Worm (Caenorhabditis elegans) whole organism, L1 larva: ENCODE results near the gene W09H1.4.

Source experiments
- C04F5.9 ChIP-seq: sonication (generic microtip); optimal IDR thresholded peaks from 2 replicates; lab custom pipeline; 2016; ENCODE audit warnings: missing genetic modification characterization, missing compliant biosample characterization
- C16A3.4 ChIP-seq: fragments of 150-350 bp; optimal IDR thresholded peaks from 2 replicates; lab custom pipeline; 2014; ENCODE audit warnings: missing biosample characterization, missing genetic modification characterization
- alr-1 ChIP-seq: fragments of 200-800 bp; sonication (Bioruptor generic); optimal IDR thresholded peaks from 2 replicates; lab custom pipeline; 2018; ENCODE audit warnings: borderline replicate concordance, mild to moderate bottlenecking, missing genetic modification characterization, missing compliant biosample characterization
- aly-2 ChIP-seq: fragments of 150-350 bp; optimal IDR thresholded peaks from 2 replicates; lab custom pipeline; 2014; ENCODE audit warnings: missing biosample characterization, missing genetic modification characterization
- ama-1 ChIP-seq: fragments of 150-350 bp; optimal IDR thresholded peaks from 2 replicates; lab custom pipeline; 2014
- blmp-1 ChIP-seq: fragments of 150-350 bp; optimal IDR thresholded peaks from 2 replicates; lab custom pipeline; 2014; ENCODE audit warnings: missing biosample characterization, missing genetic modification characterization
- ceh-82 ChIP-seq, 3 experiments: fragments of 150-350 bp in 1 of 3; sonication (generic microtip) in 2 of 3; optimal IDR thresholded peaks; 2 replicates each; lab custom pipeline; 2014 to 2017; ENCODE audit warnings: missing biosample characterization in 3 of 3, missing genetic modification characterization in 3 of 3
- ces-1 ChIP-seq: fragments of 150-350 bp; optimal IDR thresholded peaks from 2 replicates; lab custom pipeline; 2014; ENCODE audit warnings: missing biosample characterization, missing genetic modification reagents, missing genetic modification characterization
- dpl-1 ChIP-seq, 3 experiments: fragments of 150-350 bp in 2 of 3; sonication (generic microtip) in 1 of 3; optimal IDR thresholded peaks; 2 replicates each; lab custom pipeline; 2014 to 2017; ENCODE audit warnings: missing biosample characterization in 3 of 3, missing genetic modification characterization in 3 of 3, missing genetic modification reagents in 3 of 3
- efl-1 ChIP-seq, 4 experiments: fragments of 150-350 bp; optimal IDR thresholded peaks in 3 of 4; peaks in 1 of 4; 1 replicate in 1 of 4; 2 replicates in 3 of 4; lab custom pipeline; 2014; ENCODE audit warnings: missing biosample characterization in 2 of 4, missing genetic modification characterization in 2 of 4, missing genetic modification reagents in 2 of 4
- efl-3 ChIP-seq: fragments of 200-800 bp; sonication (Bioruptor generic); optimal IDR thresholded peaks from 2 replicates; lab custom pipeline; 2018; ENCODE audit warnings: mild to moderate bottlenecking, missing genetic modification characterization, missing compliant biosample characterization
- egl-27 ChIP-seq, 2 experiments: fragments of 150-350 bp in 1 of 2; sonication (generic microtip); optimal IDR thresholded peaks; 3 replicates each; lab custom pipeline; 2017 to 2018; ENCODE audit warnings: missing biosample characterization in 2 of 2, missing genetic modification characterization in 2 of 2, missing genetic modification reagents in 2 of 2
- elt-2 ChIP-seq: sonication (generic microtip); optimal IDR thresholded peaks from 2 replicates; lab custom pipeline; 2016; ENCODE audit warnings: missing genetic modification characterization, mild to moderate bottlenecking, inconsistent platforms, missing compliant biosample characterization, missing genetic modification reagents
- ets-5 ChIP-seq: fragments of 200-800 bp; sonication (Bioruptor generic); IDR thresholded peaks from 2 replicates; pipeline ENCODE4 v1.3.6; 2022; ENCODE audit warnings: missing genetic modification characterization, missing compliant biosample characterization
- fkh-8 ChIP-seq: sonication (generic microtip); optimal IDR thresholded peaks from 2 replicates; lab custom pipeline; 2016; ENCODE audit warnings: mild to moderate bottlenecking, missing genetic modification characterization, missing compliant biosample characterization
- fos-1 ChIP-seq: fragments of 150-350 bp; optimal IDR thresholded peaks from 2 replicates; lab custom pipeline; 2014; ENCODE audit warnings: missing biosample characterization, missing genetic modification characterization
- hlh-4 ChIP-seq: sonication (generic microtip); optimal IDR thresholded peaks from 2 replicates; lab custom pipeline; 2016; ENCODE audit warnings: mild to moderate bottlenecking, missing genetic modification characterization, missing compliant biosample characterization
- irx-1 ChIP-seq: sonication (generic microtip); optimal IDR thresholded peaks from 2 replicates; lab custom pipeline; 2016; ENCODE audit warnings: missing genetic modification characterization, missing compliant biosample characterization
- jun-1 ChIP-seq: fragments of 150-350 bp; optimal IDR thresholded peaks from 2 replicates; lab custom pipeline; 2014; ENCODE audit warnings: missing biosample characterization, missing genetic modification reagents, missing genetic modification characterization
- lin-35 ChIP-seq, 2 experiments: fragments of 150-350 bp; optimal IDR thresholded peaks; 2 replicates each; lab custom pipeline; 2014; ENCODE audit warnings: missing biosample characterization in 2 of 2, missing genetic modification characterization in 2 of 2, missing genetic modification reagents in 2 of 2
- lin-39 ChIP-seq: fragments of 150-350 bp; optimal IDR thresholded peaks from 2 replicates; lab custom pipeline; 2014; ENCODE audit warnings: missing biosample characterization, missing genetic modification reagents, missing genetic modification characterization
- lir-3 ChIP-seq: sonication (generic microtip); optimal IDR thresholded peaks from 2 replicates; lab custom pipeline; 2016; ENCODE audit warnings: mild to moderate bottlenecking, missing genetic modification characterization, moderate library complexity, missing compliant biosample characterization; ENCODE audit not compliant: poor library complexity
- lsy-2 ChIP-seq, 2 experiments: fragments of 150-350 bp; optimal IDR thresholded peaks; 2 replicates each; lab custom pipeline; 2014; ENCODE audit warnings: missing biosample characterization in 2 of 2, missing genetic modification characterization in 2 of 2
- mab-9 ChIP-seq: fragments of 200-800 bp; sonication (Bioruptor generic); IDR thresholded peaks from 2 replicates; pipeline ENCODE4 v1.3.6; 2022; ENCODE audit warnings: missing genetic modification reagents, missing genetic modification characterization, missing compliant biosample characterization
- mdl-1 ChIP-seq, 2 experiments: fragments of 150-350 bp; optimal IDR thresholded peaks; 2 replicates each; lab custom pipeline; 2014 to 2017; ENCODE audit warnings: missing biosample characterization in 2 of 2, missing genetic modification characterization in 2 of 2, inconsistent platforms in 1 of 2
- mep-1 ChIP-seq: fragments of 150-350 bp; optimal IDR thresholded peaks from 2 replicates; lab custom pipeline; 2014; ENCODE audit warnings: missing biosample characterization, missing genetic modification characterization
- nhr-11 ChIP-seq: fragments of 150-350 bp; optimal IDR thresholded peaks from 2 replicates; lab custom pipeline; 2014; ENCODE audit warnings: missing biosample characterization, missing genetic modification characterization
- nhr-12 ChIP-seq: sonication (generic microtip); optimal IDR thresholded peaks from 2 replicates; lab custom pipeline; 2017; ENCODE audit warnings: missing biosample characterization, missing genetic modification characterization
- nhr-20 ChIP-seq: sonication (generic microtip); optimal IDR thresholded peaks from 2 replicates; lab custom pipeline; 2016; ENCODE audit warnings: mild to moderate bottlenecking, missing genetic modification characterization, missing compliant biosample characterization
- nhr-71 ChIP-seq: sonication (generic microtip); optimal IDR thresholded peaks from 2 replicates; lab custom pipeline; 2016; ENCODE audit warnings: mild to moderate bottlenecking, missing genetic modification characterization, moderate library complexity, missing compliant biosample characterization
- nhr-90 ChIP-seq: sonication (generic microtip); optimal IDR thresholded peaks from 2 replicates; lab custom pipeline; 2016; ENCODE audit warnings: mild to moderate bottlenecking, missing genetic modification characterization, missing compliant biosample characterization; ENCODE audit not compliant: poor library complexity
- rnt-1 ChIP-seq: sonication (generic microtip); optimal IDR thresholded peaks from 2 replicates; lab custom pipeline; 2016; ENCODE audit warnings: mild to moderate bottlenecking, missing genetic modification characterization, moderate library complexity, missing compliant biosample characterization
- sup-37 ChIP-seq: fragments of 200-800 bp; sonication (Bioruptor generic); optimal IDR thresholded peaks from 2 replicates; lab custom pipeline; 2018; ENCODE audit warnings: mild to moderate bottlenecking, missing genetic modification characterization, missing compliant biosample characterization
- tbx-2 ChIP-seq: sonication (generic microtip); optimal IDR thresholded peaks from 2 replicates; lab custom pipeline; 2016; ENCODE audit warnings: missing genetic modification characterization, missing compliant biosample characterization
- unc-30 ChIP-seq: sonication (generic microtip); optimal IDR thresholded peaks from 2 replicates; lab custom pipeline; 2017; ENCODE audit warnings: missing biosample characterization, missing genetic modification characterization
- unc-62 ChIP-seq: fragments of 150-350 bp; optimal IDR thresholded peaks from 2 replicates; lab custom pipeline; 2014; ENCODE audit warnings: missing biosample characterization, missing genetic modification reagents, missing genetic modification characterization
- unc-98 ChIP-seq: fragments of 200-800 bp; sonication (Bioruptor generic); IDR thresholded peaks from 2 replicates; pipeline ENCODE4 v1.3.6; 2022; ENCODE audit warnings: missing genetic modification characterization, missing compliant biosample characterization
- zag-1 ChIP-seq: fragments of 150-350 bp; optimal IDR thresholded peaks from 2 replicates; lab custom pipeline; 2014; ENCODE audit warnings: missing biosample characterization, missing genetic modification characterization
- zip-4 ChIP-seq: fragments of 200-800 bp; sonication (Bioruptor generic); optimal IDR thresholded peaks from 2 replicates; lab custom pipeline; 2018; ENCODE audit warnings: mild to moderate bottlenecking, missing genetic modification characterization, moderate library complexity, missing compliant biosample characterization

The W09H1.4 gene

DNA sequence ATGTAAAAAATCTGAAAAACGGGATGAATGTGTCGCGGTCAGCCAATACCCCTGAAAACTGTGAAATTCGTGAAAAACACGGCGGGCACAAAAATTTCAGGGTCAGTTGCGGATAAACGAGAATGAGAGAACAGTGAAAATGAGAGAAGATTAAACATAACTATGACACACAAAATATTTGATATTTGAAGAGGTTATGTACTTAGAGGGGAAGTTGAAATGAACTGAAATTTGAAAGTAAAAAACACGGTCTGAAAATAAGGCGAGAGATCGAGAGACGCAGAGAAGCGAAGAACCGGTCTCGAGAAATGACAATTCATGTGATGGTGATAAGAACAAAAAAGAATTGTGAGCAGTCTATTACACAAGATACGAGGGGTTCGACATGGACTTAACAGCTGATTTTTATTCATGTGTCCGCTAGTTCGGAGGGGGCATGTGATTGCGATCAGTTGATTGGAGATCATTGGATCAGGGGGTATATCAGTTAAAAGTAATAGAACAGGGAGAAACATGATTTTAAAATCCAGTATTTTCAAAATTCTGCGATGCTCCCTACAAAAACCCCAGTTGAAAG is 17.6 kb upstream of the W09H1.4 start, which contains the start of gene moe-3:
TSS of gene moe-3 (minus strand) at position 51 of the 577 bp plus-strand sequence.
- no peak for TF ChIP-seq hlh-4
- no peak for TF ChIP-seq efl-1 (optimal IDR thresholded peaks at IDR 0.05; lab: Kevin White, UChicago)
- TF ChIP-seq efl-1 (GFP tag; optimal IDR thresholded peaks at IDR 0.05 in 1 of 2; lab: Kevin White, UChicago) = peak in 1 of 2 experiments; percentile 57
- peak; percentile 22 for TF ChIP-seq elt-2 (tag; lab: Kevin White, UChicago)
- TF ChIP-seq jun-1 (tag; lab: Kevin White, UChicago) = no peak
- peak; percentile 30 for TF ChIP-seq nhr-20 (tag; lab: Kevin White, UChicago)
- TF ChIP-seq lin-35 (GFP tag; optimal IDR thresholded peaks at IDR 0.05; lab: Kevin White, UChicago) = peak in 1 of 2 experiments; percentile 61
- peak in 1 of 3 experiments; percentile 17 for TF ChIP-seq dpl-1 (GFP tag; optimal IDR thresholded peaks at IDR 0.05; lab: Kevin White, UChicago)

- TF ChIP-seq unc-62 (GFP tag; lab: Kevin White, UChicago) (no peak), alr-1 (tag; lab: Kevin White, UChicago) (no peak), egl-27 (tag; optimal IDR thresholded peaks at IDR 0.05; lab: Kevin White, UChicago) (no peak), efl-1 (optimal IDR thresholded peaks at IDR 0.05; lab: Kevin White, UChicago) (no peak), efl-1 (GFP tag; optimal IDR thresholded peaks at IDR 0.05 in 1 of 2; lab: Kevin White, UChicago) (peak in 1 of 2 experiments; percentile 71), lsy-2 (tag; optimal IDR thresholded peaks at IDR 0.05; lab: Kevin White, UChicago) (no peak), sup-37 (no peak), dpl-1 (GFP tag; optimal IDR thresholded peaks at IDR 0.05; lab: Kevin White, UChicago) (no peak), ces-1 (GFP tag; lab: Kevin White, UChicago) (no peak), C16A3.4 (tag; lab: Kevin White, UChicago) (no peak), aly-2 (tag; lab: Kevin White, UChicago) (no peak), nhr-11 (tag; lab: Kevin White, UChicago) (no peak), mab-9 (GFP tag; lab: Robert Waterston, UW) (no peak), blmp-1 (tag; lab: Kevin White, UChicago) (peak; percentile 98), ceh-82 (tag; optimal IDR thresholded peaks at IDR 0.05; lab: Kevin White, UChicago) (no peak), lir-3 (tag; lab: Kevin White, UChicago) (no peak)
- TF ChIP-seq, all 84 proteins: peak for 2
Measured at ce11 chrII:13167493-13167892, 15.8 kb upstream of the W09H1.4 start.

DNA sequence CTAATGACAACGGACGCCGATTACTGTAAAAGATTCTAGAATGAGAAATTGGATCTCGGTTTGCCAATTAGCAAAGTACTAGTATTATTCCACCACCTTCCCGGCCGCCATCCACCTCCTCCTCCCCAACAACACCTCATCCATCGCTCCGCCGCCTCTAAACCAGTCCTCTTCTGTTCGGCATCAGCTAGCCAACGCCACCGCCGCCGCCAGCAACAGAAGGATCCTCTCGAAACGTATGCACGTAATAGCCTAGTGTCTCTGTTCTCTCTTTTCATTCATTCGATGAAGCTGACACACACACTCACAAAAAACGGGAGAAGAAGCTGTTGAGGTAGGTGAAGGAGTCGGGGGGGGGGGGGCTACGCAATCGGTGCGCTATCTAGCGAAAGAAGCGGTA is 12.6 kb upstream of the W09H1.4 start:
- peak; percentile 10 for TF ChIP-seq blmp-1 (tag; lab: Kevin White, UChicago)
- TF ChIP-seq ceh-82 (tag; optimal IDR thresholded peaks at IDR 0.05; lab: Kevin White, UChicago) = no peak
- TF ChIP-seq C04F5.9 (tag; lab: Kevin White, UChicago) = no peak
- TF ChIP-seq lin-35 (GFP tag; optimal IDR thresholded peaks at IDR 0.05; lab: Kevin White, UChicago) = no peak
- TF ChIP-seq zip-4 (GFP tag; lab: Kevin White, UChicago) = no peak
- TF ChIP-seq nhr-11 (tag; lab: Kevin White, UChicago) = no peak

DNA sequence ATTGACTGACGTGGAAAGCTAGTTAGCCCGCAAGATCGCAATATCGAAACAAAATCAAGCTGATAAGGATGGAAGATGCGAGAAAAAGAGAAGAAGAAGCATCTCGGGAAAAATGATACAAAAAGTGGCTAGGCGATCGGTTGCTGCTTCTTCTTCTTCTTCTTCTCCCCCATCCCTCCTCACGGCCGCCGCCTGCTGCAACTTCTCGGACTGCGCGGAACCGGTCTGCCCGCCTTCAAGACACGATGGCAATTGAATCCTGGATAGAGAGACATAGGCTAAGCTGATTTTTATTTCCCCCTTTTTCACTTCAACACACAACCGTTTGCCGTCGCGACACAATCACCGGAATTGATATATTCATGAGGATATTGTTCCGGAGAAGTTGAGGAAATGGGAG is 8.9 kb upstream of the W09H1.4 start:
- TF ChIP-seq blmp-1 (tag; lab: Kevin White, UChicago) (peak; percentile 25), C04F5.9 (tag; lab: Kevin White, UChicago) (no peak), mep-1 (tag; lab: Kevin White, UChicago) (no peak), unc-98 (GFP tag; lab: Robert Waterston, UW) (no peak)

ce11 chrII:13181465-13181864 is 1.9 kb upstream of the W09H1.4 start, which contains the start of gene W09H1.1:
W09H1.1 (minus strand) TSS chrII:13181565.
- TF ChIP-seq fkh-8 (tag; lab: Kevin White, UChicago) (peak; percentile 25), nhr-71 (tag; lab: Kevin White, UChicago) (no peak), zag-1 (tag; lab: Kevin White, UChicago) (no peak)
- TF ChIP-seq, all 84 proteins: peak for 1

DNA sequence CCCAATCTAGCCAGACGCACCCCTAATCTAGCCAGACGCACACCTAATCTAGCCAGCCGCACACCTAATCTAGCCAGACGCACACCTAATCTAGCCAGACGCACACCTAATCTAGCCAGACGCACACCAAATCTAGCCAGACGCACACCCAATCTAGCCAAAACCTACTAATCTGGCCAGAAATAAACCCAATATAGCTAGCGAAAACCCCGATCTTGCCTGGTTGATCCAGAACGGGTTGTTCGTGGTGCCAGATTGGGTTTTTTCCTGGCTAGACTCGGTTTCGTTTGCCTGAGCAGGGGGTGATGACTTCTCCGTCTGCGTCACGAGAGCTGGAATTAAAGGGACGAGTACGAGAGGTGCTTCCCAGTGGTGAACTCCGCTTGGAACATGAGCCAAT is 801 bp downstream of the W09H1.4 start, which contains the start of gene W09H1.3:
TSS of gene W09H1.3 (plus strand) at position 301 of the 400 bp plus-strand sequence.
- TF ChIP-seq aly-2 (tag; lab: Kevin White, UChicago) (no peak), ets-5 (GFP tag; lab: Robert Waterston, UW) (no peak), hlh-4 (no peak), fos-1 (no peak), ama-1 (no peak), tbx-2 (no peak), lsy-2 (tag; optimal IDR thresholded peaks at IDR 0.05; lab: Kevin White, UChicago) (no peak), lir-3 (tag; lab: Kevin White, UChicago) (no peak), nhr-90 (tag; lab: Kevin White, UChicago) (no peak), efl-3 (GFP tag; lab: Kevin White, UChicago) (no peak), rnt-1 (tag; lab: Kevin White, UChicago) (no peak), lin-39 (tag; lab: Kevin White, UChicago) (no peak), mdl-1 (tag; optimal IDR thresholded peaks at IDR 0.05; lab: Kevin White, UChicago) (no peak), irx-1 (tag; lab: Kevin White, UChicago) (no peak), unc-30 (no peak), nhr-12 (tag; lab: Kevin White, UChicago) (no peak)
- TF ChIP-seq, all 84 proteins: peak for 0
